Worm (Caenorhabditis elegans): ENCODE results near the gene spl-2.

Gene spl-2

DNA sequence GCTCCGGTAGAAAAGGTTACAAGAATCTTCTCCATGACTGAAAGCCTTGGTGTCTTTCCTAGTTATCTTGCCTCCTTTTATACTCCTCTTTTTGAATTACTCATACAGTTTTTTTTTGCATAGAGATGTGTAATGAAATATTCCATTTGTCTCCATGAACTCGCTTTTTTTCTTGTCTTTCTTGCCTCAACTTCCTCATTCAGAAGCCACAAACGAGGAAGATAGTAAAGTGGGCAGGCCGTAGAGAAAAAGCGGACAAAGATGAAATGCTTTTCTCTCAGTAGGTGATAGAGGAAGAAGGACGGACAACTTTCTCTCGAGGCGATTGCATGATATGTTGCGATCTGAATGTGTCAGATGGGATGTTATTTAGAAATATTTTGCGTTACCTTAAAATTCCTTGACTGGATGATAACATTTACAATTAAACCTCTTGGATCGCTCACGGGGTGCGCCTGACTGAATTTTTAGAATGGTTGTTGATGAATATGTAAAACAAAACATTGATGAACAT lies 16.3 kb upstream of the spl-2 start, which contains the start of gene col-145:
Gene col-145, minus strand, starts transcription at position 51 of the 514 bp plus-strand sequence.
- TF ChIP-seq atf-7 (tag; optimal IDR thresholded peaks at IDR 0.05) (no peak), lin-54 (GFP tag; optimal IDR thresholded peaks at IDR 0.05) (no peak), pha-4 (tag; optimal IDR thresholded peaks at IDR 0.05) (no peak), nhr-90 (tag; optimal IDR thresholded peaks at IDR 0.05) (no peak), nfya-2 (GFP tag; IDR thresholded peaks at IDR 0.05) (no peak), egl-18 (GFP tag; IDR thresholded peaks at IDR 0.05) (no peak), nhr-27 (tag; optimal IDR thresholded peaks at IDR 0.05) (no peak), mel-28 (tag; optimal IDR thresholded peaks at IDR 0.05; ENCODE audit: borderline replicate concordance) (no peak), snpc-4 (GFP tag; optimal IDR thresholded peaks at IDR 0.05) (no peak), snpc-4 (tag; optimal IDR thresholded peaks at IDR 0.05) (no peak), aptf-2 (GFP tag; conservative IDR thresholded peaks at IDR 0.05) (no peak), hlh-26 (GFP tag; conservative IDR thresholded peaks at IDR 0.05) (no peak), ceh-27 (GFP tag; optimal IDR thresholded peaks at IDR 0.05) (no peak), ztf-3 (GFP tag; optimal IDR thresholded peaks at IDR 0.05) (no peak), F39B2.1 (GFP tag; IDR thresholded peaks at IDR 0.05) (no peak), rec-8 (tag; optimal IDR thresholded peaks at IDR 0.05) (no peak), K12H6.12 (tag; optimal IDR thresholded peaks at IDR 0.05) (no peak)

DNA sequence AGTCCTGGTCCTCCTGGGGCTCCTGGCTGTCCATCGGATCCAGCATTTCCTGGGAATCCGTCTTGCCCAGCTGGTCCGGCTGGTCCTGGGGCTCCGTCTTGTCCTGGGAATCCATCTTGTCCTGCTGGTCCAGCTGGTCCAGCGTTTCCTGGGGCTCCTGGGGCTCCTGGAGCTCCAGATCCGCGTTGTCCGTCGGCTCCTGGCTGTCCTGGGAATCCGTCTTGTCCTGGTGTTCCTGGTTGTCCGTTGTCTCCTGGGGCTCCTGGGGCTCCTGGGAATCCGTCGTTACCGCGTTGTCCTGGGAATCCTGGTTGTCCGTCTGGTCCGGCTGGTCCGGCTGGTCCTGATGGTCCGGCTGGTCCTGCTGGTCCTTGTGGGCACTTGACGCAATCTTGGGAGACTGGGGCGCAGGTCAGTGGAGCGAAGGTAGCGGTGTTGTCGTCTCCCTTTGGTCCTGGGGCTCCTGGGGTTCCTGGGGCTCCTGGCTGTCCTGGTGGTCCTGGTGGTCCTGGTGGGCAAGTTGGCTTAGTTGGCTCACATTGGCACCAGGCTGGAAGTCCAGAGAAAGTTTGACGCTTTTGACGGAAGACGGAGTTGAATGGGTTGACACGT lies 15.5 kb upstream of the spl-2 start:
- no peak for TF ChIP-seq efl-1 (GFP tag; optimal IDR thresholded peaks at IDR 0.05)
- no peak for TF ChIP-seq pbrm-1 (GFP tag; IDR thresholded peaks at IDR 0.05)
- no peak for TF ChIP-seq ztf-26 (tag; optimal IDR thresholded peaks at IDR 0.05)
- 0 out of 2 replicates have a peak, but pooled peaks have one; percentile 29 for TF ChIP-seq ztf-28 (GFP tag; IDR thresholded peaks at IDR 0.05)
- no peak for TF ChIP-seq lir-1 (GFP tag; conservative IDR thresholded peaks at IDR 0.05)
- TF ChIP-seq him-1 (tag; optimal IDR thresholded peaks at IDR 0.05), result no peak
- TF ChIP-seq rec-8 (tag; optimal IDR thresholded peaks at IDR 0.05), result no peak
- TF ChIP-seq C17E4.6 (GFP tag; IDR thresholded peaks at IDR 0.05), result no peak
- no peak for TF ChIP-seq repo-1 (tag; optimal IDR thresholded peaks at IDR 0.05)
- TF ChIP-seq tlf-1 (GFP tag; optimal IDR thresholded peaks at IDR 0.05), result no peak
- TF ChIP-seq egrh-3 (GFP tag; IDR thresholded peaks at IDR 0.05), result peak; percentile 87
- peak; percentile 85 for TF ChIP-seq zfh-2 (GFP tag; conservative IDR thresholded peaks at IDR 0.05)

DNA sequence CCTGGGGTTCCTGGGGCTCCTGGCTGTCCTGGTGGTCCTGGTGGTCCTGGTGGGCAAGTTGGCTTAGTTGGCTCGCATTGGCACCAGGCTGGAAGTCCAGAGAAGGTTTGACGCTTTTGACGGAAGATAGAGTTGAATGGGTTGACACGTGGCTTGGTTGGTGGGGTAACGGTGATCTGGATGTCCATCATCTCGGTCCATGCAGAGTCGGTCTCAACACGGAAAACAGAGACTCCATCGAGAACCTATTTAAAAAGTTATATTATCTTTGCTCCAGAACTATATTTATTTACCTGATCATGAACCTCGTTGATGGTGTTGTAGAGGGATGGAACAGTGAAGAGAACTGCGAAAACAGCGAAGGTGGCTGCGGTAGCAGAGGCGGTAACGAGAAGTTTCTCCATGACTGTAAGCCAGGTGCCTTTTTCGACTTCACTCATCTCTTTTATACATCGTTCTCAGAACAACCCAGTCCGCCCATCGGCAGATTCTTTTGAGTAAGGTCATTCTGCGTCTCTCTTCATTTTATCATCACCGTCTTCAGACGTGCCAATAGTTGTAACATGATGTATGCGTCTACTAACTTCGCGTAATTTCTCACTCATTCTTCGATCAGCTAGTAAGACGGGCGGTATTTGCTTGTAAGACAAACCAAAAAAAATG lies 13.7 kb upstream of the spl-2 start, which contains the start of gene col-144:
Gene col-144, minus strand, starts transcription at position 419 of the 663 bp plus-strand sequence.
- TF ChIP-seq dpff-1 (tag; optimal IDR thresholded peaks at IDR 0.05), result no peak
- no peak for TF ChIP-seq hlh-26 (GFP tag; conservative IDR thresholded peaks at IDR 0.05)
- TF ChIP-seq mes-4 (tag; optimal IDR thresholded peaks at IDR 0.05), result no peak
- TF ChIP-seq rcor-1 (GFP tag; IDR thresholded peaks at IDR 0.05), result no peak
- no peak for TF ChIP-seq tbx-9 (tag; optimal IDR thresholded peaks at IDR 0.05; ENCODE audit: borderline replicate concordance)
- no peak for TF ChIP-seq Y53G8AR.9 (GFP tag; conservative IDR thresholded peaks at IDR 0.05)
- no peak for TF ChIP-seq hlh-12 (tag; optimal IDR thresholded peaks at IDR 0.05)
- TF ChIP-seq gei-17 (GFP tag; optimal IDR thresholded peaks at IDR 0.05), result no peak
- TF ChIP-seq dox-1 (GFP tag; IDR thresholded peaks at IDR 0.05), result no peak
